Worm (Caenorhabditis elegans): ENCODE data around the gene aqp-10.

ce11 chrII:9787395-9788152, 17.9 kb upstream of the aqp-10 start, which contains the start of gene cyp-13A2:
- TF ChIP-seq ama-1 (optimal IDR thresholded peaks at IDR 0.05) (no peak), sma-9 (GFP tag; optimal IDR thresholded peaks at IDR 0.05) (peak; percentile 92), sma-9 (tag; optimal IDR thresholded peaks at IDR 0.05) (no peak), nhr-237 (tag; optimal IDR thresholded peaks at IDR 0.05) (no peak), aly-2 (tag; optimal IDR thresholded peaks at IDR 0.05) (no peak), alr-1 (tag; optimal IDR thresholded peaks at IDR 0.05) (no peak), unc-39 (tag; optimal IDR thresholded peaks at IDR 0.05) (no peak), lin-13 (GFP tag; optimal IDR thresholded peaks at IDR 0.05) (no peak), ZK546.5 (tag; optimal IDR thresholded peaks at IDR 0.05) (no peak), blmp-1 (tag; optimal IDR thresholded peaks at IDR 0.05; ENCODE audit: insufficient read depth) (peak; percentile 86), sma-3 (GFP tag; optimal IDR thresholded peaks at IDR 0.05) (peak; percentile 73), ceh-82 (tag; optimal IDR thresholded peaks at IDR 0.05) (no peak), lin-39 (tag; optimal IDR thresholded peaks at IDR 0.05) (no peak), elt-3 (tag; optimal IDR thresholded peaks at IDR 0.05) (no peak)

Data from whole organism, L2 larva.